Fruit fly (Drosophila melanogaster) whole organism, embryonic: Measurements from ENCODE around the gene CG31463.

Experiments used
- Atf-2 ChIP-seq: fragments of 200-800 bp; sonication (Bioruptor generic); optimal IDR thresholded peaks from 2 replicates; lab custom pipeline; 2016; ENCODE audit warnings: missing biosample characterization, missing genetic modification characterization
- B-H1 ChIP-seq: fragments of 200-800 bp; sonication (Bioruptor generic); IDR thresholded peaks from 3 replicates; pipeline ENCODE4 v1.3.6; 2022; ENCODE audit warnings: missing biosample characterization, missing genetic modification characterization
- CG10321 ChIP-seq: fragments of 200-800 bp; sonication (Bioruptor generic); IDR thresholded peaks from 2 replicates; pipeline ENCODE4 v1.3.6; 2022; ENCODE audit warnings: missing biosample characterization, missing genetic modification characterization
- CG12071 ChIP-seq: fragments of 200-800 bp; sonication (Bioruptor generic); optimal IDR thresholded peaks from 3 replicates; lab custom pipeline; 2018; ENCODE audit warnings: missing biosample characterization, mild to moderate bottlenecking, missing genetic modification characterization
- CG12236 ChIP-seq: fragments of 200-800 bp; sonication (Bioruptor generic); optimal IDR thresholded peaks from 2 replicates; lab custom pipeline; 2016; ENCODE audit warnings: missing biosample characterization, missing genetic modification characterization
- CG12391 ChIP-seq: fragments of 200-800 bp; sonication (Bioruptor generic); optimal IDR thresholded peaks from 3 replicates; lab custom pipeline; 2018; ENCODE audit warnings: missing biosample characterization, mild to moderate bottlenecking, missing genetic modification characterization, moderate library complexity
- CG12769 ChIP-seq: fragments of 200-800 bp; sonication (Bioruptor generic); optimal IDR thresholded peaks from 2 replicates; lab custom pipeline; 2019; ENCODE audit warnings: missing biosample characterization, mild to moderate bottlenecking, missing genetic modification characterization, moderate library complexity
- CG14710 ChIP-seq: fragments of 200-800 bp; sonication (Bioruptor generic); optimal IDR thresholded peaks from 3 replicates; lab custom pipeline; 2019; ENCODE audit warnings: missing biosample characterization, mild to moderate bottlenecking, missing genetic modification characterization, moderate library complexity
- CG34376 ChIP-seq: fragments of 200-800 bp; sonication (Bioruptor generic); optimal IDR thresholded peaks from 2 replicates; lab custom pipeline; 2018; ENCODE audit warnings: missing biosample characterization, mild to moderate bottlenecking, missing genetic modification characterization
- CG3847 ChIP-seq: fragments of 200-800 bp; sonication (Bioruptor generic); IDR thresholded peaks from 2 replicates; pipeline ENCODE4 v1.3.6; 2022; ENCODE audit warnings: missing biosample characterization, missing genetic modification characterization
- CG3995 ChIP-seq: fragments of 200-800 bp; sonication (Bioruptor generic); optimal IDR thresholded peaks from 3 replicates; lab custom pipeline; 2016; ENCODE audit warnings: missing biosample characterization, missing genetic modification characterization
- CG4617 ChIP-seq: fragments of 200-800 bp; sonication (Bioruptor generic); optimal IDR thresholded peaks from 3 replicates; lab custom pipeline; 2016; ENCODE audit warnings: missing biosample characterization, missing genetic modification characterization, borderline replicate concordance
- CG6765 ChIP-seq: fragments of 200-800 bp; sonication (Bioruptor generic); optimal IDR thresholded peaks from 3 replicates; lab custom pipeline; 2017; ENCODE audit warnings: missing biosample characterization, mild to moderate bottlenecking, missing genetic modification characterization
- CG8388 ChIP-seq: fragments of 200-800 bp; sonication (Bioruptor generic); optimal IDR thresholded peaks from 2 replicates; lab custom pipeline; 2019; ENCODE audit warnings: missing biosample characterization, mild to moderate bottlenecking, missing genetic modification characterization, moderate library complexity
- Chrac-16 ChIP-seq: fragments of 200-800 bp; sonication (Bioruptor generic); optimal IDR thresholded peaks from 3 replicates; lab custom pipeline; 2016; ENCODE audit warnings: missing biosample characterization, missing genetic modification characterization
- D19B ChIP-seq: fragments of 200-800 bp; sonication (Bioruptor generic); optimal IDR thresholded peaks from 2 replicates; lab custom pipeline; 2017; ENCODE audit warnings: missing biosample characterization, mild to moderate bottlenecking, missing genetic modification characterization
- GATAe ChIP-seq: fragments of 200-800 bp; sonication (Bioruptor generic); conservative IDR thresholded peaks from 2 replicates; pipeline ENCODE4 v1.3.6; 2022; ENCODE audit warnings: missing biosample characterization, missing genetic modification characterization
- H15 ChIP-seq: fragments of 200-800 bp; sonication (Bioruptor generic); IDR thresholded peaks from 3 replicates; pipeline ENCODE4 v1.3.6; 2022; ENCODE audit warnings: missing biosample characterization, missing genetic modification characterization
- HmgD ChIP-seq: fragments of 200-800 bp; sonication (Bioruptor generic); optimal IDR thresholded peaks from 3 replicates; lab custom pipeline; 2016; ENCODE audit warnings: missing biosample characterization, missing genetic modification characterization
- Lhr ChIP-seq: fragments of 200-800 bp; sonication (Bioruptor generic); optimal IDR thresholded peaks from 3 replicates; lab custom pipeline; 2017; ENCODE audit warnings: mild to moderate bottlenecking, missing biosample characterization, missing genetic modification reagents, missing genetic modification characterization
- MESR4 ChIP-seq: fragments of 200-800 bp; sonication (Bioruptor generic); optimal IDR thresholded peaks from 2 replicates; lab custom pipeline; 2018; ENCODE audit warnings: missing biosample characterization, mild to moderate bottlenecking, missing genetic modification characterization, moderate library complexity
- Med ChIP-seq: fragments of 200-800 bp; sonication (Bioruptor generic); peaks from one replicate; lab custom pipeline; 2016; ENCODE audit warnings: missing biosample characterization, missing genetic modification characterization, mild to moderate bottlenecking, inconsistent platforms, moderate library complexity
- Opbp ChIP-seq: fragments of 200-800 bp; sonication (Bioruptor generic); IDR thresholded peaks from 3 replicates; pipeline ENCODE4 v1.3.6; 2022; ENCODE audit warnings: missing biosample characterization, missing genetic modification characterization; ENCODE audit not compliant: partially characterized antibody
- Rfx ChIP-seq: fragments of 200-800 bp; sonication (Bioruptor generic); IDR thresholded peaks from 2 replicates; pipeline ENCODE4 v1.3.6; 2022; ENCODE audit warnings: missing biosample characterization, missing genetic modification characterization
- Sin3A ChIP-seq: fragments of >200 bp; optimal IDR thresholded peaks from 2 replicates; lab custom pipeline; 2018
- TFAM ChIP-seq: fragments of 200-800 bp; sonication (Bioruptor generic); optimal IDR thresholded peaks from 2 replicates; lab custom pipeline; 2017; ENCODE audit warnings: missing biosample characterization, missing genetic modification characterization, inconsistent platforms
- Trl ChIP-seq, 3 experiments: fragments of >200 bp in 2 of 3; fragments of 200-800 bp in 1 of 3; sonication (Bioruptor generic) in 1 of 3; optimal IDR thresholded peaks; 2 replicates in 1 of 3; 3 replicates in 2 of 3; lab custom pipeline; 2016 to 2017; ENCODE audit warnings: missing biosample characterization in 1 of 3, missing genetic modification characterization in 1 of 3
- Xbp1 ChIP-seq: fragments of 200-800 bp; sonication (Bioruptor generic); optimal IDR thresholded peaks from 3 replicates; lab custom pipeline; 2016; ENCODE audit warnings: missing biosample characterization, mild to moderate bottlenecking, missing genetic modification characterization
- amos ChIP-seq: fragments of 200-800 bp; sonication (Bioruptor generic); IDR thresholded peaks from 2 replicates; pipeline ENCODE4 v1.3.6; 2022; ENCODE audit warnings: missing biosample characterization, missing genetic modification characterization; ENCODE audit not compliant: partially characterized antibody
- ash1 ChIP-seq: fragments of 200-800 bp; sonication (Bioruptor generic); optimal IDR thresholded peaks from 2 replicates; lab custom pipeline; 2018; ENCODE audit warnings: missing biosample characterization, mild to moderate bottlenecking, missing genetic modification characterization
- bab2 ChIP-seq: fragments of 200-800 bp; sonication (Bioruptor generic); optimal IDR thresholded peaks from 2 replicates; lab custom pipeline; 2016; ENCODE audit warnings: missing biosample characterization, missing genetic modification characterization
- bbx ChIP-seq: fragments of 200-800 bp; sonication (Bioruptor generic); IDR thresholded peaks from 2 replicates; pipeline ENCODE4 v1.3.6; 2022; ENCODE audit warnings: missing biosample characterization, missing genetic modification characterization; ENCODE audit not compliant: partially characterized antibody
- bcd ChIP-seq: fragments of 200-800 bp; sonication (Bioruptor generic); optimal IDR thresholded peaks from 2 replicates; lab custom pipeline; 2017; ENCODE audit warnings: missing biosample characterization, mild to moderate bottlenecking, missing genetic modification characterization
- cg ChIP-seq: fragments of 200-800 bp; sonication (Bioruptor generic); optimal IDR thresholded peaks from 3 replicates; lab custom pipeline; 2019; ENCODE audit warnings: missing biosample characterization, mild to moderate bottlenecking, missing genetic modification characterization, moderate library complexity
- eve ChIP-seq, 2 experiments: fragments of >200 bp; optimal IDR thresholded peaks; 2 replicates each; lab custom pipeline; 2017; ENCODE audit warnings: missing biosample characterization in 2 of 2, missing genetic modification characterization in 2 of 2
- exex ChIP-seq: fragments of 200-800 bp; sonication (Bioruptor generic); optimal IDR thresholded peaks from 4 replicates; lab custom pipeline; 2018; ENCODE audit warnings: missing biosample characterization, mild to moderate bottlenecking, missing genetic modification characterization, moderate library complexity
- gsb-n ChIP-seq: fragments of 200-800 bp; sonication (Bioruptor generic); optimal IDR thresholded peaks from 3 replicates; lab custom pipeline; 2018; ENCODE audit warnings: missing biosample characterization, mild to moderate bottlenecking, missing genetic modification characterization
- her ChIP-seq: fragments of 200-800 bp; sonication (Bioruptor generic); optimal IDR thresholded peaks from 2 replicates; lab custom pipeline; 2016; ENCODE audit warnings: missing biosample characterization, missing genetic modification characterization
- insv ChIP-seq, 2 experiments: fragments of 200-800 bp; sonication (Bioruptor generic); optimal IDR thresholded peaks; 3 replicates each; lab custom pipeline; 2016 to 2018; ENCODE audit warnings: missing biosample characterization in 2 of 2, missing genetic modification characterization in 2 of 2
- inv ChIP-seq: fragments of 200-800 bp; sonication (Bioruptor generic); IDR thresholded peaks from 2 replicates; pipeline ENCODE4 v1.3.6; 2022; ENCODE audit warnings: missing biosample characterization, missing genetic modification characterization; ENCODE audit not compliant: partially characterized antibody
- ken ChIP-seq: fragments of 200-800 bp; sonication (Bioruptor generic); IDR thresholded peaks from 3 replicates; pipeline ENCODE4 v1.3.6; 2022; ENCODE audit warnings: missing biosample characterization, missing genetic modification characterization
- kni ChIP-seq: fragments of 200-800 bp; sonication (Bioruptor generic); optimal IDR thresholded peaks from 3 replicates; lab custom pipeline; 2017; ENCODE audit warnings: mild to moderate bottlenecking, missing biosample characterization, missing genetic modification reagents, missing genetic modification characterization
- luna ChIP-seq: fragments of 200-800 bp; sonication (Bioruptor generic); optimal IDR thresholded peaks from 2 replicates; lab custom pipeline; 2016; ENCODE audit warnings: missing biosample characterization, missing genetic modification characterization
- mam ChIP-seq: fragments of 200-800 bp; sonication (Bioruptor generic); optimal IDR thresholded peaks from 3 replicates; lab custom pipeline; 2016; ENCODE audit warnings: missing biosample characterization, missing genetic modification characterization
- pfk ChIP-seq: fragments of 200-800 bp; sonication (Bioruptor generic); optimal IDR thresholded peaks from 2 replicates; lab custom pipeline; 2018; ENCODE audit warnings: missing biosample characterization, mild to moderate bottlenecking, missing genetic modification characterization, moderate library complexity
- pita ChIP-seq: fragments of 200-800 bp; sonication (Bioruptor generic); optimal IDR thresholded peaks from 2 replicates; lab custom pipeline; 2017; ENCODE audit warnings: missing biosample characterization, mild to moderate bottlenecking, missing genetic modification characterization
- pum ChIP-seq: fragments of 200-800 bp; sonication (Bioruptor generic); optimal IDR thresholded peaks from 2 replicates; lab custom pipeline; 2016; ENCODE audit warnings: missing biosample characterization, missing genetic modification characterization
- ssp ChIP-seq: fragments of 200-800 bp; sonication (Bioruptor generic); IDR thresholded peaks from 2 replicates; pipeline ENCODE4 v1.3.6; 2022; ENCODE audit warnings: missing biosample characterization, missing genetic modification characterization
- twi ChIP-seq: fragments of 200-800 bp; optimal IDR thresholded peaks from 2 replicates; lab custom pipeline; 2019; ENCODE audit warnings: missing biosample characterization, mild to moderate bottlenecking, missing genetic modification characterization, moderate library complexity
- zen ChIP-seq: fragments of 200-800 bp; sonication (Bioruptor generic); optimal IDR thresholded peaks from 3 replicates; lab custom pipeline; 2018; ENCODE audit warnings: missing biosample characterization, mild to moderate bottlenecking, missing genetic modification characterization, moderate library complexity

Gene CG31463

DNA sequence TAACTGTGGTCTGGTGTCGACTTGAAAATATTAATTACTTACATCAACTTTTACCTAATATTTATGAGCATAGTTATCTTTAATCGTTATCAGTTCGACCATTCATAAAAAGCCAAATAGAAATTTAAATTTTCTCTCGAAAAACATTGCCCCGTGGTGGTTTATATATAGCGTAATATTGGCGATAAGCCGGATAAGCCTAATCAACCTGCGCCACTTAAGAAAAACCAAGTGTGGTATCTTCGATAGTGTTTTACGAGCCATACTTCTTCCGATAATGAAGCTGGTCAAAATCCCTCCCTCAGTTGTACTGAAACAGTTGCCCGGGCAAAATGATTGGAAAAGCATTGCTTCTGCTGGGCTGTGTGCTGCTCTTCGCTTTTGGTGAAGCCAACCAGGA, at the start of gene CG31463:
Gene CG31463 (plus strand): TSS at position 302 of the 400 bp plus-strand sequence.
- TF ChIP-seq CG12769, result no peak
- no peak for TF ChIP-seq ash1 (GFP tag; lab: Kevin White, UChicago)
- no peak for TF ChIP-seq CG3995 (GFP tag; lab: Kevin White, UChicago)
- TF ChIP-seq Lhr (GFP tag; lab: Kevin White, UChicago), result no peak
- TF ChIP-seq Opbp (GFP tag; lab: Robert Waterston, UW), result no peak
- no peak for TF ChIP-seq twi (tag; lab: Kevin White, UChicago)
- no peak for TF ChIP-seq luna (GFP tag; lab: Kevin White, UChicago)
- TF ChIP-seq ken, result no peak
- TF ChIP-seq cg, result no peak
- no peak for TF ChIP-seq CG12071 (GFP tag; lab: Kevin White, UChicago)
- no peak for TF ChIP-seq Atf-2 (GFP tag; lab: Kevin White, UChicago)
- TF ChIP-seq CG34376 (GFP tag; lab: Kevin White, UChicago), result peak; percentile 61
- no peak for TF ChIP-seq CG3847 (GFP tag; lab: Robert Waterston, UW)
- no peak for TF ChIP-seq mam (GFP tag; lab: Kevin White, UChicago)
- no peak for TF ChIP-seq insv (GFP tag; optimal IDR thresholded peaks at IDR 0.05; lab: Kevin White, UChicago)
- no peak for TF ChIP-seq zen (tag; lab: Kevin White, UChicago)
- no peak for TF ChIP-seq bab2 (GFP tag; lab: Kevin White, UChicago)
- 0 out of 2 replicates have a peak, but pooled peaks have one; percentile 11 for TF ChIP-seq GATAe (GFP tag; lab: Robert Waterston, UW)
- no peak for TF ChIP-seq Xbp1 (GFP tag; lab: Kevin White, UChicago)
- no peak for TF ChIP-seq pfk
- TF ChIP-seq CG12391, result no peak
- no peak for TF ChIP-seq H15 (GFP tag; lab: Robert Waterston, UW)
- TF ChIP-seq CG10321, result no peak
- TF ChIP-seq exex (tag; lab: Kevin White, UChicago), result peak; percentile 81
- TF ChIP-seq, all 482 proteins: peak for 3

DNA sequence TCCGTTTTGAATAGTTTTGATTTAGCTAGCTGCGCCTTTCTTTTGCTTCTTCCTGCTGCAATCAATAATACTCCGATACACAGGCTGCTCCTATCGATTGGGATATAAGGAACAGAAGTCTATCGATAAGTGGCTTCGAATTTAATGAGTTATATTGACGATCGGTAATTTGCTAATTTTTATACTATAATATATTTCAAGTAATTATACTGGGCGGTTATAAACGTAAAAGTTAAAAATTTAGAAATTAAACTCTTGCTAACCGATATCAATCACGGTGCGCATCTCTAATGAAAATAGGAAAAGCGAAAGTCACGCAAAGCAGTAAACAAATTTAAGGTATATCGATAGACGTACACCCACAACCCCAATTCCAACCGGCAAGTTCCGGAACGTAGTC, 48.4 kb upstream of the CG31463 start, which contains the start of the genes CG9636, CG18749 and CG33722:
Gene CG9636 (minus strand): TSS at position 73 of the 400 bp plus-strand sequence.
Gene CG18749 (plus strand): TSS at position 336 of the 400 bp plus-strand sequence.
Gene CG33722 (plus strand): TSS at position 336 of the 400 bp plus-strand sequence.
- TF ChIP-seq Trl (optimal IDR thresholded peaks at IDR 0.05; lab: Kevin White, UChicago) (no peak), Trl (GFP tag; optimal IDR thresholded peaks at IDR 0.05; lab: Kevin White, UChicago) (peak; percentile 48), pita (GFP tag; lab: Kevin White, UChicago) (no peak), ssp (GFP tag; lab: Robert Waterston, UW) (peak; percentile 45; the same call in 1 of the 2 replicates), TFAM (no peak), her (GFP tag; lab: Kevin White, UChicago) (no peak), Sin3A (peak; percentile 32), CG4617 (GFP tag; lab: Kevin White, UChicago) (peak; percentile 73), CG12071 (GFP tag; lab: Kevin White, UChicago) (no peak), B-H1 (GFP tag; lab: Robert Waterston, UW) (peak; percentile 53; the same call in 2 of the 3 replicates), gsb-n (tag; lab: Kevin White, UChicago) (peak; percentile 67), Lhr (GFP tag; lab: Kevin White, UChicago) (peak; percentile 56), HmgD (no peak), inv (GFP tag; lab: Robert Waterston, UW) (peak; percentile 92), pum (GFP tag; lab: Kevin White, UChicago) (no peak), kni (GFP tag; lab: Kevin White, UChicago) (peak; percentile 22), bbx (GFP tag; lab: Robert Waterston, UW) (peak; percentile 89), Rfx (GFP tag; lab: Robert Waterston, UW) (peak; percentile 71), D19B (GFP tag; lab: Kevin White, UChicago) (no peak), MESR4 (GFP tag; lab: Kevin White, UChicago) (no peak), Med (GFP tag; lab: Kevin White, UChicago) (peak; percentile 84), CG6765 (GFP tag; lab: Kevin White, UChicago) (no peak), CG8388 (peak; percentile 72), CG14710 (tag; lab: Kevin White, UChicago) (peak; percentile 87), CG12236 (GFP tag; lab: Kevin White, UChicago) (no peak), bcd (GFP tag; lab: Kevin White, UChicago) (peak; percentile 52), amos (GFP tag; lab: Robert Waterston, UW) (peak; percentile 88), Chrac-16 (GFP tag; lab: Kevin White, UChicago) (peak; percentile 73), eve (GFP tag; optimal IDR thresholded peaks at IDR 0.05; lab: Kevin White, UChicago) (no peak)
